In genomic region chr3L:5511959-5512358, dm6 we compare ENCODE assay signal across 1 fruit fly cellular context.
TF ChIP-seq lines count a peak whose summit lies in the region.

No protein-coding gene starts in this region.

TF ChIP-seq in whole organism, embryonic, 481 proteins besides CTCF, POLR2A, EP300 and RAD21 (continued from another document):
- TF ChIP-seq CG11085 (GFP tag; IDR thresholded peaks at IDR 0.05; lab: Robert Waterston, UW) (peak; percentile 83; the same call in 1 of the 2 replicates), lab (GFP tag; optimal IDR thresholded peaks at IDR 0.05; lab: Kevin White, UChicago) (peak; percentile 97), gem (tag; optimal IDR thresholded peaks at IDR 0.05; lab: Kevin White, UChicago) (peak; percentile 71), mld (GFP tag; IDR thresholded peaks at IDR 0.05; lab: Robert Waterston, UW; ENCODE audit: partially characterized antibody) (no peak), Ravus (GFP tag; IDR thresholded peaks at IDR 0.05; lab: Robert Waterston, UW) (no peak; the same call in 1 of the 2 replicates), CG32767 (GFP tag; IDR thresholded peaks at IDR 0.05; lab: Robert Waterston, UW) (peak; percentile 73), CrebB (tag; optimal IDR thresholded peaks at IDR 0.05; lab: Kevin White, UChicago) (peak; percentile 90), Antp (GFP tag; optimal IDR thresholded peaks at IDR 0.05; lab: Kevin White, UChicago) (peak; percentile 70), ken (GFP tag; IDR thresholded peaks at IDR 0.05; lab: Robert Waterston, UW) (peak; percentile 83), Mrtf (GFP tag; IDR thresholded peaks at IDR 0.05; lab: Robert Waterston, UW) (peak; percentile 60; the same call in 2 of the 3 replicates), CG2120 (GFP tag; optimal IDR thresholded peaks at IDR 0.05; lab: Kevin White, UChicago) (peak; percentile 73), Adf1 (GFP tag; IDR thresholded peaks at IDR 0.05; lab: Robert Waterston, UW) (peak; percentile 53), CG4730 (GFP tag; IDR thresholded peaks at IDR 0.05; lab: Robert Waterston, UW) (peak; percentile 61), kah (GFP tag; optimal IDR thresholded peaks at IDR 0.05; lab: Kevin White, UChicago) (peak; percentile 21), dysf (GFP tag; IDR thresholded peaks at IDR 0.05; lab: Robert Waterston, UW) (peak; percentile 78; the same call in 2 of the 3 replicates), CG10321 (GFP tag; IDR thresholded peaks at IDR 0.05; lab: Robert Waterston, UW) (peak; percentile 58), CG12219 (GFP tag; optimal IDR thresholded peaks at IDR 0.05; lab: Kevin White, UChicago) (peak; percentile 77), Neu2 (GFP tag; optimal IDR thresholded peaks at IDR 0.05; lab: Kevin White, UChicago; ENCODE audit: borderline replicate concordance) (no peak), jigr1 (GFP tag; IDR thresholded peaks at IDR 0.05; lab: Robert Waterston, UW) (no peak), CG3163 (GFP tag; optimal IDR thresholded peaks at IDR 0.05; lab: Kevin White, UChicago) (peak; percentile 79), sd (tag; optimal IDR thresholded peaks at IDR 0.05; lab: Kevin White, UChicago) (no peak), ro (GFP tag; IDR thresholded peaks at IDR 0.05; lab: Robert Waterston, UW) (peak; percentile 27; the same call in 1 of the 2 replicates), Rx (GFP tag; IDR thresholded peaks at IDR 0.05; lab: Robert Waterston, UW) (peak; percentile 87), CG4360 (GFP tag; IDR thresholded peaks at IDR 0.05; lab: Robert Waterston, UW) (peak; percentile 28; the same call in 1 of the 2 replicates), stc (GFP tag; IDR thresholded peaks at IDR 0.05; lab: Robert Waterston, UW) (no peak; the same call in 1 of the 2 replicates), CG6254 (GFP tag; optimal IDR thresholded peaks at IDR 0.05; lab: Kevin White, UChicago) (no peak), CG14667 (GFP tag; IDR thresholded peaks at IDR 0.05; lab: Robert Waterston, UW) (no peak), CG1832 (GFP tag; optimal IDR thresholded peaks at IDR 0.05; lab: Kevin White, UChicago) (no peak), cato (GFP tag; optimal IDR thresholded peaks at IDR 0.05; lab: Kevin White, UChicago; ENCODE audit: borderline replicate concordance) (peak; percentile 82), CG10654 (GFP tag; optimal IDR thresholded peaks at IDR 0.05; lab: Kevin White, UChicago) (peak; percentile 87), al (GFP tag; IDR thresholded peaks at IDR 0.05; lab: Robert Waterston, UW) (peak; percentile 79), CG12942 (GFP tag; optimal IDR thresholded peaks at IDR 0.05; lab: Kevin White, UChicago) (peak; percentile 68), ewg (GFP tag; optimal IDR thresholded peaks at IDR 0.05; lab: Kevin White, UChicago) (peak; percentile 75), Elba2 (GFP tag; optimal IDR thresholded peaks at IDR 0.05; lab: Kevin White, UChicago) (no peak), az2 (GFP tag; optimal IDR thresholded peaks at IDR 0.05; lab: Kevin White, UChicago) (peak; percentile 76), CG13123 (GFP tag; optimal IDR thresholded peaks at IDR 0.05; lab: Kevin White, UChicago) (peak; percentile 75), Abd-B (GFP tag; optimal IDR thresholded peaks at IDR 0.05; lab: Kevin White, UChicago) (peak; percentile 69), CG9932 (GFP tag; IDR thresholded peaks at IDR 0.05; lab: Robert Waterston, UW) (peak; percentile 75), ttk (GFP tag; IDR thresholded peaks at IDR 0.05; lab: Robert Waterston, UW) (peak; percentile 84), gce (GFP tag; IDR thresholded peaks at IDR 0.05; lab: Robert Waterston, UW) (peak; percentile 85; the same call in 2 of the 3 replicates), Myb (GFP tag; optimal IDR thresholded peaks at IDR 0.05; lab: Kevin White, UChicago) (peak; percentile 65), knrl (GFP tag; IDR thresholded peaks at IDR 0.05; lab: Robert Waterston, UW; ENCODE audit: partially characterized antibody) (peak; percentile 55; the same call in 2 of the 3 replicates), CG7928 (GFP tag; optimal IDR thresholded peaks at IDR 0.05; lab: Kevin White, UChicago) (peak; percentile 67), amos (GFP tag; IDR thresholded peaks at IDR 0.05; lab: Robert Waterston, UW; ENCODE audit: partially characterized antibody) (no peak; the same call in 1 of the 2 replicates), NC2α (GFP tag; optimal IDR thresholded peaks at IDR 0.05; lab: Kevin White, UChicago) (peak; percentile 81)
